Worm (Caenorhabditis elegans) whole organism, mixed stage, embryonic: Measurements from ENCODE around the gene Y59A8B.19.

Experiments
- nhr-28 ChIP-seq: fragments of 150-350 bp; optimal IDR thresholded peaks from 2 replicates; lab custom pipeline; 2014; ENCODE audit warnings: missing biosample characterization, missing genetic modification characterization
- pha-4 ChIP-seq: fragments of 150-350 bp; optimal IDR thresholded peaks from 2 replicates; lab custom pipeline; 2018; ENCODE audit warnings: missing biosample characterization, missing genetic modification reagents, missing genetic modification characterization

ce11 chrV:18017226-18017625 lies 10.2 kb downstream of the Y59A8B.19 start, which contains the start of gene srh-134:
- TF ChIP-seq pha-4 (tag; lab: Kevin White, UChicago) (no peak), nhr-28 (no peak)
